Fruit fly (Drosophila melanogaster): ENCODE measurements around the gene strat.

strat gene

dm6 chr2L:8319858-8320525, at the start of gene strat, which contains the start of gene mtsh (continued):
- TF ChIP-seq CG17186 (GFP tag; optimal IDR thresholded peaks at IDR 0.05) (peak; percentile 40), gcm (GFP tag; optimal IDR thresholded peaks at IDR 0.05) (peak; percentile 40), CG6254 (GFP tag; optimal IDR thresholded peaks at IDR 0.05) (peak; percentile 30), Antp (GFP tag; optimal IDR thresholded peaks at IDR 0.05) (peak; percentile 51), HLH4C (GFP tag; IDR thresholded peaks at IDR 0.05; ENCODE audit: partially characterized antibody) (peak; percentile 74), dpn (GFP tag; optimal IDR thresholded peaks at IDR 0.05) (peak; percentile 38 to 51), hbn (GFP tag; IDR thresholded peaks at IDR 0.05; ENCODE audit: partially characterized antibody) (no peak), BEAF-32 (GFP tag; optimal IDR thresholded peaks at IDR 0.05) (peak; percentile 59), BtbVII (GFP tag; optimal IDR thresholded peaks at IDR 0.05) (peak; percentile 52), CG3847 (GFP tag; IDR thresholded peaks at IDR 0.05) (peak; percentile 60; the same call in 1 of the 2 replicates), CG8290 (GFP tag; optimal IDR thresholded peaks at IDR 0.05) (peak; percentile 16), CG8290 (tag; optimal IDR thresholded peaks at IDR 0.05) (no peak), CG9609 (GFP tag; optimal IDR thresholded peaks at IDR 0.05) (no peak), HmgZ (tag; optimal IDR thresholded peaks at IDR 0.05) (peak; percentile 60), Neu2 (GFP tag; optimal IDR thresholded peaks at IDR 0.05; ENCODE audit: borderline replicate concordance) (no peak), CG18599 (GFP tag; optimal IDR thresholded peaks at IDR 0.05) (peak; percentile 66), exex (tag; optimal IDR thresholded peaks at IDR 0.05) (peak; percentile 44), dati (GFP tag; IDR thresholded peaks at IDR 0.05) (0 out of 2 replicates have a peak, but pooled peaks have one; percentile 14), Trl (optimal IDR thresholded peaks at IDR 0.05) (no peak), Trl (GFP tag; optimal IDR thresholded peaks at IDR 0.05) (peak; percentile 49), CG17568 (GFP tag; optimal IDR thresholded peaks at IDR 0.05) (no peak), CG30020 (tag; optimal IDR thresholded peaks at IDR 0.05) (peak; percentile 18), org-1 (GFP tag; optimal IDR thresholded peaks at IDR 0.05) (peak; percentile 8), CrebB (tag; optimal IDR thresholded peaks at IDR 0.05) (peak; percentile 73), CG7839 (tag; optimal IDR thresholded peaks at IDR 0.05) (no peak), CG11504 (tag; optimal IDR thresholded peaks at IDR 0.05) (no peak), CG1792 (GFP tag; optimal IDR thresholded peaks at IDR 0.05) (peak; percentile 51), h (optimal IDR thresholded peaks at IDR 0.05) (no peak), gsb-n (tag; optimal IDR thresholded peaks at IDR 0.05) (peak; percentile 23), CG16813 (GFP tag; IDR thresholded peaks at IDR 0.05; ENCODE audit: partially characterized antibody) (peak; percentile 51; the same call in 2 of the 3 replicates), CG31388 (GFP tag; optimal IDR thresholded peaks at IDR 0.05) (no peak), CG4617 (GFP tag; optimal IDR thresholded peaks at IDR 0.05; ENCODE audit: borderline replicate concordance) (peak; percentile 96), jumu (GFP tag; optimal IDR thresholded peaks at IDR 0.05) (no peak), pho (GFP tag; optimal IDR thresholded peaks at IDR 0.05) (peak; percentile 28), NFAT (GFP tag; IDR thresholded peaks at IDR 0.05) (peak; percentile 49; the same call in 1 of the 2 replicates), MBD-R2 (GFP tag; IDR thresholded peaks at IDR 0.05) (peak; percentile 94), Elba2 (GFP tag; optimal IDR thresholded peaks at IDR 0.05) (no peak), CG12744 (GFP tag; optimal IDR thresholded peaks at IDR 0.05) (no peak), Ptx1 (GFP tag; IDR thresholded peaks at IDR 0.05) (no peak; the same call in 1 of the 2 replicates), Blimp-1 (GFP tag; optimal IDR thresholded peaks at IDR 0.05) (peak; percentile 30), Sry-β (GFP tag; optimal IDR thresholded peaks at IDR 0.05) (no peak), Ets65A (GFP tag) (peak; percentile 94), CG8944 (GFP tag; optimal IDR thresholded peaks at IDR 0.05) (no peak), aop (GFP tag; IDR thresholded peaks at IDR 0.05) (no peak), her (GFP tag; optimal IDR thresholded peaks at IDR 0.05) (peak; percentile 61), CG33213 (GFP tag; optimal IDR thresholded peaks at IDR 0.05) (peak; percentile 73), Jarid2 (GFP tag; optimal IDR thresholded peaks at IDR 0.05) (no peak), CG6765 (GFP tag; optimal IDR thresholded peaks at IDR 0.05) (peak; percentile 81), CG7786 (GFP tag; optimal IDR thresholded peaks at IDR 0.05) (peak; percentile 12), CG4854 (GFP tag; optimal IDR thresholded peaks at IDR 0.05) (peak; percentile 63)

All from whole organism, embryonic.